Worm (Caenorhabditis elegans): ENCODE results near the gene srlf-5.
A peak's percentile ranks its signal among the peaks of the same experiment; 100 is the strongest.

srlf-5 gene

ce11 chrIV:12965074-12965473, 38.5 kb upstream of the srlf-5 start, which contains the start of gene dod-22:
Gene dod-22 (plus strand): TSS chrIV:12965374.
- TF ChIP-seq nhr-237 (tag; optimal IDR thresholded peaks at IDR 0.05) (no peak), nhr-12 (tag; optimal IDR thresholded peaks at IDR 0.05) (no peak), ztf-11 (tag; optimal IDR thresholded peaks at IDR 0.05) (no peak), elt-2 (tag; optimal IDR thresholded peaks at IDR 0.05) (no peak), fkh-2 (tag; optimal IDR thresholded peaks at IDR 0.05) (no peak), nhr-77 (tag; optimal IDR thresholded peaks at IDR 0.05) (no peak), skn-1 (tag; optimal IDR thresholded peaks at IDR 0.05) (no peak), nfya-1 (tag; optimal IDR thresholded peaks at IDR 0.05; ENCODE audit: insufficient read depth) (no peak), egl-5 (tag; optimal IDR thresholded peaks at IDR 0.05) (no peak), elt-3 (tag; optimal IDR thresholded peaks at IDR 0.05) (no peak)

- TF ChIP-seq fos-1 (tag; optimal IDR thresholded peaks at IDR 0.05) (no peak), elt-2 (tag; optimal IDR thresholded peaks at IDR 0.05) (peak; percentile 64), pqm-1 (tag; optimal IDR thresholded peaks at IDR 0.05) (peak; percentile 76)
These were observed 38.1 kb upstream of the srlf-5 start for ce11 chrIV:12964648-12965047.

- peak; percentile 20 for TF ChIP-seq pqm-1 (tag; optimal IDR thresholded peaks at IDR 0.05)
- no peak for TF ChIP-seq nhr-76 (tag; optimal IDR thresholded peaks at IDR 0.05)
- no peak for TF ChIP-seq unc-39 (tag; optimal IDR thresholded peaks at IDR 0.05)
- no peak for TF ChIP-seq elt-1 (tag; optimal IDR thresholded peaks at IDR 0.05)
- TF ChIP-seq elt-2 (tag; optimal IDR thresholded peaks at IDR 0.05): peak; percentile 78
- TF ChIP-seq skn-1 (tag; optimal IDR thresholded peaks at IDR 0.05): peak; percentile 2
These were observed 36.0 kb upstream of the srlf-5 start, which contains the start of gene F55G11.8 for ce11 chrIV:12962564-12962963. Gene F55G11.8 (plus strand): TSS chrIV:12962808.

- TF ChIP-seq nhr-237 (tag; optimal IDR thresholded peaks at IDR 0.05): no peak
- no peak for TF ChIP-seq fkh-2 (tag; optimal IDR thresholded peaks at IDR 0.05)
- no peak for TF ChIP-seq nhr-11 (tag; optimal IDR thresholded peaks at IDR 0.05)
- TF ChIP-seq eor-1 (tag; optimal IDR thresholded peaks at IDR 0.05): no peak
- TF ChIP-seq fkh-10 (GFP tag; optimal IDR thresholded peaks at IDR 0.05): no peak
- no peak for TF ChIP-seq nhr-23 (tag; optimal IDR thresholded peaks at IDR 0.05)
These were observed 33.6 kb upstream of the srlf-5 start, which contains the start of gene F55G11.7 for ce11 chrIV:12960136-12960535. Gene F55G11.7 (plus strand): TSS chrIV:12960436.

- no peak for TF ChIP-seq ceh-82 (tag; optimal IDR thresholded peaks at IDR 0.05)
- no peak for TF ChIP-seq ceh-9 (tag; optimal IDR thresholded peaks at IDR 0.05)
- TF ChIP-seq ceh-16 (tag; optimal IDR thresholded peaks at IDR 0.05): no peak
- no peak for TF ChIP-seq sea-2 (GFP tag; optimal IDR thresholded peaks at IDR 0.05)
- TF ChIP-seq egl-5 (tag; optimal IDR thresholded peaks at IDR 0.05): no peak
- TF ChIP-seq ama-1 (optimal IDR thresholded peaks at IDR 0.05): no peak
- no peak for TF ChIP-seq tbx-2 (tag; optimal IDR thresholded peaks at IDR 0.05)
- TF ChIP-seq ztf-11 (tag; optimal IDR thresholded peaks at IDR 0.05): no peak
- TF ChIP-seq eor-1 (tag; optimal IDR thresholded peaks at IDR 0.05): no peak
- TF ChIP-seq lin-39 (tag; optimal IDR thresholded peaks at IDR 0.05): no peak
- no peak for TF ChIP-seq ceh-28 (tag; optimal IDR thresholded peaks at IDR 0.05)
- no peak for TF ChIP-seq skn-1 (tag; optimal IDR thresholded peaks at IDR 0.05)
- TF ChIP-seq elt-3 (tag; optimal IDR thresholded peaks at IDR 0.05): no peak
- TF ChIP-seq fos-1 (tag; optimal IDR thresholded peaks at IDR 0.05): no peak
- no peak for TF ChIP-seq hmg-11 (tag; optimal IDR thresholded peaks at IDR 0.05)
- no peak for TF ChIP-seq pha-4 (tag; optimal IDR thresholded peaks at IDR 0.05)
- TF ChIP-seq nhr-67 (tag; optimal IDR thresholded peaks at IDR 0.05): no peak
- TF ChIP-seq pqm-1 (tag; optimal IDR thresholded peaks at IDR 0.05): no peak
These were observed 31.2 kb upstream of the srlf-5 start, which contains the start of gene F55G11.6 for ce11 chrIV:12957730-12958129. Gene F55G11.6 (plus strand): TSS chrIV:12958030.

ce11 chrIV:12948470-12948869, 21.9 kb upstream of the srlf-5 start, which contains the start of gene F55G11.10:
Gene F55G11.10 (plus strand): TSS chrIV:12948770.
- TF ChIP-seq nhr-23 (tag; optimal IDR thresholded peaks at IDR 0.05) (no peak), skn-1 (tag; optimal IDR thresholded peaks at IDR 0.05) (no peak), zag-1 (tag; optimal IDR thresholded peaks at IDR 0.05) (no peak), nhr-77 (tag; optimal IDR thresholded peaks at IDR 0.05) (no peak), ZK546.5 (tag; optimal IDR thresholded peaks at IDR 0.05) (no peak), R02D3.7 (tag; optimal IDR thresholded peaks at IDR 0.05) (no peak), nfya-1 (tag; optimal IDR thresholded peaks at IDR 0.05; ENCODE audit: insufficient read depth) (no peak)

All from whole organism, L3 larva.